Worm (Caenorhabditis elegans) whole organism, midembryonic: ENCODE measurements around the gene kin-18.

Experiments used
- T22C8.4 ChIP-seq: fragments of 200-800 bp; sonication (Bioruptor generic); IDR thresholded peaks from 2 replicates; pipeline ENCODE4 v1.3.6; 2022; ENCODE audit warnings: missing genetic modification characterization, missing compliant biosample characterization
- cog-1 ChIP-seq: sonication (generic microtip); optimal IDR thresholded peaks from 2 replicates; lab custom pipeline; 2016; ENCODE audit warnings: missing genetic modification characterization, missing compliant biosample characterization
- flt-1 ChIP-seq: fragments of 200-800 bp; sonication (Bioruptor generic); IDR thresholded peaks from 2 replicates; pipeline ENCODE4 v1.3.6; 2022; ENCODE audit warnings: missing genetic modification characterization, missing compliant biosample characterization
- klf-2 ChIP-seq: fragments of 200-800 bp; sonication (Bioruptor generic); conservative IDR thresholded peaks from 2 replicates; pipeline ENCODE4 v1.3.6; 2022; ENCODE audit warnings: missing genetic modification reagents, missing genetic modification characterization, missing compliant biosample characterization
- med-1 ChIP-seq: sonication (generic microtip); optimal IDR thresholded peaks from 2 replicates; lab custom pipeline; 2017; ENCODE audit warnings: missing genetic modification characterization, mild to moderate bottlenecking, missing compliant biosample characterization, antibody characterized with exemption, missing genetic modification reagents; ENCODE audit not compliant: insufficient read depth
- ref-1 ChIP-seq: fragments of 200-800 bp; sonication (Bioruptor generic); conservative IDR thresholded peaks from 2 replicates; pipeline ENCODE4 v1.3.6; 2022; ENCODE audit warnings: missing genetic modification reagents, missing genetic modification characterization, missing compliant biosample characterization
- tab-1 ChIP-seq: fragments of 200-800 bp; sonication (Bioruptor generic); IDR thresholded peaks from 2 replicates; pipeline ENCODE4 v1.3.6; 2022; ENCODE audit warnings: missing genetic modification characterization, missing compliant biosample characterization
- ztf-23 ChIP-seq: fragments of 200-800 bp; sonication (Bioruptor generic); IDR thresholded peaks from 2 replicates; pipeline ENCODE4 v1.3.6; 2022; ENCODE audit warnings: missing genetic modification reagents, missing genetic modification characterization, missing compliant biosample characterization

DNA sequence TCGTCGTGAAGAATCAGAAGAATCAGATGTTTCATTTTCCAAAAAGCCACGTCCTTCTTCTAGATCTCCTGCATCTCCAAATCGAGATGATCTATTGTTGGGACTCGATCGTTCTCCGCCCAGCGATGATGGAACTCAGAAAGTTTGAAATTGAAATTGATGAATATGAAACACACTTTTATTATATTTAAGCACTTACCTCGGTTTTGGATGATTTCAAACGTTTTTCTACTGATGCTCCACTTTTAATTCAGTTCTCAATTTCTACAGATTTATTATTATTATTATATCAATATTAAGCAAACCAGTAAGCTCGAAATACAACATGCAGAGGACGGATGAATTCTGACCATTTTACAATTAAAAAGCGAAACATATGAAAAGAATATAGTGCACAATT is 36.2 kb downstream of the kin-18 start:
- TF ChIP-seq T22C8.4 (GFP tag; lab: Robert Waterston, UW) (no peak), flt-1 (GFP tag; lab: Robert Waterston, UW) (no peak), cog-1 (tag; lab: Kevin White, UChicago) (no peak), med-1 (no peak), ztf-23 (GFP tag; lab: Robert Waterston, UW) (no peak), ref-1 (GFP tag; lab: Robert Waterston, UW) (no peak), tab-1 (no peak), klf-2 (no peak)
